Worm (Caenorhabditis elegans) whole organism, L1 larva: Measurements from ENCODE around the gene C43H6.12.

Source experiments
- alr-1 ChIP-seq: fragments of 200-800 bp; sonication (Bioruptor generic); optimal IDR thresholded peaks from 2 replicates; lab custom pipeline; 2018; ENCODE audit warnings: borderline replicate concordance, mild to moderate bottlenecking, missing genetic modification characterization, missing compliant biosample characterization
- egl-13 ChIP-seq: sonication (generic microtip); optimal IDR thresholded peaks from 2 replicates; lab custom pipeline; 2016; ENCODE audit warnings: missing genotype, missing genetic modification reagents, missing genetic modification characterization, missing compliant biosample characterization
- lsy-2 ChIP-seq, 2 experiments: fragments of 150-350 bp; optimal IDR thresholded peaks; 2 replicates each; lab custom pipeline; 2014; ENCODE audit warnings: missing biosample characterization in 2 of 2, missing genetic modification characterization in 2 of 2
- tbx-2 ChIP-seq: sonication (generic microtip); optimal IDR thresholded peaks from 2 replicates; lab custom pipeline; 2016; ENCODE audit warnings: missing genetic modification characterization, missing compliant biosample characterization

- TF ChIP-seq alr-1 (tag; lab: Kevin White, UChicago) (no peak), lsy-2 (tag; optimal IDR thresholded peaks at IDR 0.05; lab: Kevin White, UChicago) (no peak), egl-13 (tag; lab: Kevin White, UChicago) (no peak), tbx-2 (tag; lab: Kevin White, UChicago) (no peak)
These were observed 10.4 kb downstream of the C43H6.12 start, which contains the start of gene glr-7 for ce11 chrX:2419777-2420176.
